Worm (Caenorhabditis elegans) whole organism, mixed stage, embryonic: Measurements from ENCODE around the gene scyl-1.

Source experiments
- M03D4.4 ChIP-seq: sonication (generic microtip); optimal IDR thresholded peaks from 2 replicates; lab custom pipeline; 2017; ENCODE audit warnings: mild to moderate bottlenecking, missing genetic modification characterization, missing compliant biosample characterization
- bed-3 ChIP-seq: fragments of 200-800 bp; sonication (Bioruptor generic); optimal IDR thresholded peaks from 3 replicates; lab custom pipeline; 2018; ENCODE audit warnings: mild to moderate bottlenecking, missing genetic modification characterization, moderate library complexity, missing compliant biosample characterization
- blmp-1 ChIP-seq: fragments of 150-350 bp; optimal IDR thresholded peaks from 2 replicates; lab custom pipeline; 2014; ENCODE audit warnings: missing biosample characterization, missing genetic modification characterization
- ceh-39 ChIP-seq: fragments of 150-350 bp; optimal IDR thresholded peaks from 2 replicates; lab custom pipeline; 2014; ENCODE audit warnings: missing biosample characterization, missing genetic modification characterization
- ceh-43 ChIP-seq: fragments of 200-800 bp; sonication (Bioruptor generic); optimal IDR thresholded peaks from 2 replicates; lab custom pipeline; 2018; ENCODE audit warnings: mild to moderate bottlenecking, missing genetic modification characterization, moderate library complexity, missing compliant biosample characterization
- ceh-83 ChIP-seq: fragments of 200-800 bp; sonication (Bioruptor generic); optimal IDR thresholded peaks from 2 replicates; lab custom pipeline; 2018; ENCODE audit warnings: mild to moderate bottlenecking, missing genetic modification characterization, missing compliant biosample characterization
- ces-1 ChIP-seq: fragments of 150-350 bp; optimal IDR thresholded peaks from 2 replicates; lab custom pipeline; 2014; ENCODE audit warnings: missing biosample characterization, missing genetic modification reagents, missing genetic modification characterization
- cnd-1 ChIP-seq: fragments of 200-800 bp; sonication (Bioruptor generic); optimal IDR thresholded peaks from 2 replicates; lab custom pipeline; 2018; ENCODE audit warnings: mild to moderate bottlenecking, missing genetic modification characterization, missing compliant biosample characterization
- drap-1 ChIP-seq: fragments of 200-800 bp; sonication (Bioruptor generic); optimal IDR thresholded peaks from 3 replicates; lab custom pipeline; 2018; ENCODE audit warnings: mild to moderate bottlenecking, missing genetic modification characterization, missing compliant biosample characterization
- elt-1 ChIP-seq: sonication (generic microtip); optimal IDR thresholded peaks from 2 replicates; lab custom pipeline; 2017; ENCODE audit warnings: missing genetic modification characterization, mild to moderate bottlenecking, missing compliant biosample characterization, antibody characterized with exemption, moderate library complexity, borderline replicate concordance; ENCODE audit not compliant: insufficient read depth
- elt-3 ChIP-seq: fragments of 150-350 bp; optimal IDR thresholded peaks from 2 replicates; lab custom pipeline; 2014; ENCODE audit warnings: missing biosample characterization, missing genetic modification characterization
- flh-1 ChIP-seq: fragments of 200-800 bp; sonication (Bioruptor generic); optimal IDR thresholded peaks from 2 replicates; lab custom pipeline; 2018; ENCODE audit warnings: mild to moderate bottlenecking, missing genetic modification characterization, moderate library complexity, missing compliant biosample characterization
- ham-2 ChIP-seq: fragments of 200-800 bp; sonication (Bioruptor generic); optimal IDR thresholded peaks from 2 replicates; lab custom pipeline; 2018; ENCODE audit warnings: mild to moderate bottlenecking, missing genetic modification characterization, missing compliant biosample characterization
- hlh-1 ChIP-seq: fragments of 150-350 bp; optimal IDR thresholded peaks from 2 replicates; lab custom pipeline; 2014; ENCODE audit warnings: missing biosample characterization, missing genetic modification reagents, missing genetic modification characterization
- lin-13 ChIP-seq: fragments of 150-350 bp; optimal IDR thresholded peaks from 2 replicates; lab custom pipeline; 2014; ENCODE audit warnings: missing biosample characterization, missing genetic modification characterization
- lsy-2 ChIP-seq: fragments of 150-350 bp; optimal IDR thresholded peaks from 2 replicates; lab custom pipeline; 2014; ENCODE audit warnings: missing biosample characterization, missing genetic modification characterization
- mab-5 ChIP-seq: fragments of 150-350 bp; optimal IDR thresholded peaks from 2 replicates; lab custom pipeline; 2014; ENCODE audit warnings: missing biosample characterization, missing genetic modification characterization
- mep-1 ChIP-seq: fragments of 150-350 bp; optimal IDR thresholded peaks from 2 replicates; lab custom pipeline; 2017; ENCODE audit warnings: missing biosample characterization, missing genetic modification reagents, missing genetic modification characterization, inconsistent platforms
- mls-2 ChIP-seq: sonication (generic microtip); optimal IDR thresholded peaks from 2 replicates; lab custom pipeline; 2016; ENCODE audit warnings: mild to moderate bottlenecking, missing genetic modification characterization, moderate library complexity, missing compliant biosample characterization
- nhr-12 ChIP-seq: fragments of 150-350 bp; optimal IDR thresholded peaks from 2 replicates; lab custom pipeline; 2014; ENCODE audit warnings: missing biosample characterization, missing genetic modification characterization
- nhr-2 ChIP-seq: fragments of 150-350 bp; optimal IDR thresholded peaks from 2 replicates; lab custom pipeline; 2014; ENCODE audit warnings: missing biosample characterization, missing genetic modification characterization
- nhr-237 ChIP-seq: fragments of 150-350 bp; optimal IDR thresholded peaks from 2 replicates; lab custom pipeline; 2014; ENCODE audit warnings: missing biosample characterization, missing genetic modification characterization
- nhr-28 ChIP-seq: fragments of 150-350 bp; optimal IDR thresholded peaks from 2 replicates; lab custom pipeline; 2014; ENCODE audit warnings: missing biosample characterization, missing genetic modification characterization
- nhr-76 ChIP-seq: sonication (generic microtip); optimal IDR thresholded peaks from 2 replicates; lab custom pipeline; 2017; ENCODE audit warnings: missing biosample characterization, missing genetic modification characterization
- pha-4 ChIP-seq: fragments of 150-350 bp; optimal IDR thresholded peaks from 2 replicates; lab custom pipeline; 2018; ENCODE audit warnings: missing biosample characterization, missing genetic modification reagents, missing genetic modification characterization
- sem-2 ChIP-seq: fragments of 200-800 bp; sonication (Bioruptor generic); optimal IDR thresholded peaks from 2 replicates; lab custom pipeline; 2018; ENCODE audit warnings: mild to moderate bottlenecking, missing genetic modification characterization, missing compliant biosample characterization
- snpc-4 ChIP-seq: fragments of 150-350 bp; optimal IDR thresholded peaks from 2 replicates; lab custom pipeline; 2014; ENCODE audit warnings: missing biosample characterization, missing genetic modification characterization
- sptf-1 ChIP-seq: sonication (generic microtip); optimal IDR thresholded peaks from 2 replicates; lab custom pipeline; 2017; ENCODE audit warnings: mild to moderate bottlenecking, missing genetic modification characterization, moderate library complexity, missing compliant biosample characterization
- tbx-8 ChIP-seq: fragments of 200-800 bp; sonication (Bioruptor generic); optimal IDR thresholded peaks from 2 replicates; lab custom pipeline; 2018; ENCODE audit warnings: mild to moderate bottlenecking, missing genetic modification characterization, moderate library complexity, missing compliant biosample characterization
- unc-120 ChIP-seq: sonication (generic microtip); optimal IDR thresholded peaks from 2 replicates; lab custom pipeline; 2017; ENCODE audit warnings: missing genetic modification characterization, missing compliant biosample characterization; ENCODE audit not compliant: poor library complexity, severe bottlenecking
- unc-62 ChIP-seq: fragments of 150-350 bp; optimal IDR thresholded peaks from 2 replicates; lab custom pipeline; 2014; ENCODE audit warnings: missing biosample characterization, missing genetic modification reagents, missing genetic modification characterization
- zip-8 ChIP-seq: fragments of 150-350 bp; optimal IDR thresholded peaks from 2 replicates; lab custom pipeline; 2014; ENCODE audit warnings: missing biosample characterization, missing genetic modification characterization
- ztf-11 ChIP-seq: fragments of 150-350 bp; optimal IDR thresholded peaks from 2 replicates; lab custom pipeline; 2014; ENCODE audit warnings: missing biosample characterization, missing genetic modification characterization

The scyl-1 gene

DNA sequence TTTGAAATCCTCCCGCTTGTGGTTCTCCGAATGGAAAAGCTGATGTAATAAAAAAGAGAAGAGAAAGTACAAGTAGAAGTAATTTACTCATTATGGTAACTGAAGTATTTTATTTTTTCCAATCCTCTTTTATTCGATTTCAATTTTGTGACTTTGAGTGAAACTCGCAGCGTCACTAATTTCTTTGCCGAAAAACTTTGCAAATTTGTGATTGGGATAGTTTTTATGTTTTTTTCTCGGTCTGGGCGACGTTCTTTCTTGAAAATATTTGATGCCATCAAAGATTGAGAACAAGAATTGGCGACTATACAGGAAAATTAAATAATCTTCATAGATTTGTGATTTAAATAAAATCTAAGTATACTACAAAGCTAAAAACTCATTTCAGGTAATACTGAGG lies 42.0 kb downstream of the scyl-1 start, which contains the start of gene far-4:
Gene far-4, minus strand, starts transcription at position 101 of the 400 bp plus-strand sequence.
- TF ChIP-seq elt-3, result no peak
- TF ChIP-seq pha-4 (tag; lab: Kevin White, UChicago), result no peak
- TF ChIP-seq mab-5 (tag; lab: Kevin White, UChicago), result no peak
- TF ChIP-seq ham-2 (GFP tag; lab: Kevin White, UChicago), result no peak
- TF ChIP-seq blmp-1 (tag; lab: Kevin White, UChicago), result no peak
- TF ChIP-seq mep-1, result no peak
- no peak for TF ChIP-seq snpc-4 (tag; lab: Kevin White, UChicago)
- no peak for TF ChIP-seq sptf-1
- no peak for TF ChIP-seq ceh-39 (tag; lab: Kevin White, UChicago)
- no peak for TF ChIP-seq tbx-8 (GFP tag; lab: Kevin White, UChicago)
- no peak for TF ChIP-seq M03D4.4 (tag; lab: Kevin White, UChicago)
- no peak for TF ChIP-seq nhr-237 (tag; lab: Kevin White, UChicago)
- no peak for TF ChIP-seq sem-2
- no peak for TF ChIP-seq ceh-43 (GFP tag; lab: Kevin White, UChicago)
- no peak for TF ChIP-seq drap-1 (GFP tag; lab: Kevin White, UChicago)
- TF ChIP-seq unc-62 (GFP tag; lab: Kevin White, UChicago), result no peak

DNA sequence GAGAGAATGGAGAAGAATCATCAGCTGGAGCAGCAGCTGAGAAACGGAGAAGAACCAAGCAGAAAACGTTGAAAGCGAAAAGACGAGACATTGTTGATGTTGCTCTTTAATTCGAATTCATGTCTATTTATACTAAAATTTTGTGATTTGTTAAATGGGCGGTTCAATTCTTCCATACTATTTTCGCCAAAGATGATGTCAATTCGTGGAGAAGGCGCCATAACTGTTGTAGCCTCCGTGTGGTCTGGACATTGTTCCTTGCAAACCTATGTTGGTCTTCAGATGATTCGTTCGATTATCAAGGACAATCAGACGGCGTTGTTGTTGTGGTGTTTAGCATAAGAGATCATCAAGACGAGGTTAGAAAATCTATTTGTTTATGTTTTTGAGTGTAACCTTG lies 44.1 kb downstream of the scyl-1 start, which contains the start of gene far-3:
Gene far-3, minus strand, starts transcription at position 101 of the 400 bp plus-strand sequence.
- TF ChIP-seq mls-2 (tag; lab: Kevin White, UChicago) (no peak), sem-2 (no peak), nhr-76 (no peak), ztf-11 (tag; lab: Kevin White, UChicago) (no peak), nhr-12 (no peak), flh-1 (GFP tag; lab: Kevin White, UChicago) (no peak), cnd-1 (tag; lab: Kevin White, UChicago) (no peak), elt-3 (no peak), lsy-2 (tag; lab: Kevin White, UChicago) (no peak), lin-13 (tag; lab: Kevin White, UChicago) (no peak), nhr-237 (tag; lab: Kevin White, UChicago) (no peak), nhr-2 (no peak), nhr-28 (no peak), mep-1 (no peak), elt-1 (tag; lab: Kevin White, UChicago) (no peak), ces-1 (GFP tag; lab: Kevin White, UChicago) (no peak), M03D4.4 (tag; lab: Kevin White, UChicago) (no peak), ceh-39 (tag; lab: Kevin White, UChicago) (no peak)

DNA sequence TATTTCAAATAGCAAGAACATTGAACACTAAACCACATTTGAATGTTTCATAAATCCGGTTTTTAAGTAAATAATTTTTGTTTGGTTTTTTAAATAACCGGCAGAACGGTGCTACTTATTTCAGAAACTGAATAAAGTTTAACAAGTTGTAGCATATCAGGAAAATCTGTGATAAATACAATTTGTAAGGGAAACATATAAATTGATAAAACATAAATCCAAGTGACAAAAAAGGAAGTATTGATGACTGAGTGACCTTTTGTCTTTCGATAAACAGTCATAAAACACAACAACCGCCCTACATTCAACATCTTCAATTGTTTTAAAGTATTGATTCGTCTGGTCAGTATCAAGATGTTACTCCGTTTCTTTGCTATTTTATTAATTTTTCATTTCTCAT lies 46.3 kb downstream of the scyl-1 start, which contains the start of gene far-5:
Gene far-5, plus strand, starts transcription at position 301 of the 400 bp plus-strand sequence.
- TF ChIP-seq elt-3 (no peak), nhr-76 (no peak), nhr-28 (no peak), unc-120 (tag; lab: Kevin White, UChicago) (no peak), tbx-8 (GFP tag; lab: Kevin White, UChicago) (no peak), zip-8 (tag; lab: Kevin White, UChicago) (no peak), bed-3 (GFP tag; lab: Kevin White, UChicago) (no peak), mep-1 (no peak), ces-1 (GFP tag; lab: Kevin White, UChicago) (no peak), mab-5 (tag; lab: Kevin White, UChicago) (no peak), sem-2 (no peak), nhr-237 (tag; lab: Kevin White, UChicago) (no peak), hlh-1 (tag; lab: Kevin White, UChicago) (no peak), ceh-83 (no peak), lsy-2 (tag; lab: Kevin White, UChicago) (no peak), ceh-43 (GFP tag; lab: Kevin White, UChicago) (no peak)

DNA sequence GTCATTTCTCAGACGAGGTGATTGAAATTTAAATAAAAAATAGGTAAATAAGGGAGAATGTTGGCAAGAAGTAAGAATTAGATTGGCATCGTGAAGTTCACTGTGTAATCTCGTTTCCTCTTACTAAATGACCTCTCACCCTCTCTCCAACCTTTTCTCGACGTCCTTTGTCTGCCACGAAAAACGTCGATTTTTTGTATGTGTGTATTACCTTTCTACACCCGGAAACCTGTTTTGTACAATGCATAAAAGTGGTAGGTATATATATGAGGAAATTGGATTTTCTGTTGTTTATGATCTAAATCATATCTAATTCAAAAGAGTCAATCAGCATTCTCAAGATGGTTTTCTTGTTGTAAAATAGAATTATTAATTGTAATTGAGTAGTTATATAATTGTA lies 48.6 kb downstream of the scyl-1 start, which contains the start of the genes F15B9.11 and dsl-7:
Gene F15B9.11, minus strand, starts transcription at position 5 of the 400 bp plus-strand sequence.
Gene dsl-7, plus strand, starts transcription at position 260 of the 400 bp plus-strand sequence.
- TF ChIP-seq ceh-43 (GFP tag; lab: Kevin White, UChicago), result no peak
- TF ChIP-seq sem-2, result no peak
- TF ChIP-seq lsy-2 (tag; lab: Kevin White, UChicago), result no peak
- no peak for TF ChIP-seq nhr-76
- TF ChIP-seq ces-1 (GFP tag; lab: Kevin White, UChicago), result no peak
- no peak for TF ChIP-seq unc-120 (tag; lab: Kevin White, UChicago)
- TF ChIP-seq blmp-1 (tag; lab: Kevin White, UChicago), result no peak
- TF ChIP-seq hlh-1 (tag; lab: Kevin White, UChicago), result no peak
- TF ChIP-seq nhr-12, result no peak
- TF ChIP-seq cnd-1 (tag; lab: Kevin White, UChicago), result no peak
- TF ChIP-seq zip-8 (tag; lab: Kevin White, UChicago), result no peak
- no peak for TF ChIP-seq mep-1
- TF ChIP-seq ztf-11 (tag; lab: Kevin White, UChicago), result no peak
- TF ChIP-seq nhr-237 (tag; lab: Kevin White, UChicago), result no peak
- no peak for TF ChIP-seq mab-5 (tag; lab: Kevin White, UChicago)
- no peak for TF ChIP-seq flh-1 (GFP tag; lab: Kevin White, UChicago)
- TF ChIP-seq M03D4.4 (tag; lab: Kevin White, UChicago), result no peak
- TF ChIP-seq snpc-4 (tag; lab: Kevin White, UChicago), result no peak
